Fruit fly (Drosophila melanogaster): ENCODE measurements around the gene CG14689.

Gene CG14689

DNA sequence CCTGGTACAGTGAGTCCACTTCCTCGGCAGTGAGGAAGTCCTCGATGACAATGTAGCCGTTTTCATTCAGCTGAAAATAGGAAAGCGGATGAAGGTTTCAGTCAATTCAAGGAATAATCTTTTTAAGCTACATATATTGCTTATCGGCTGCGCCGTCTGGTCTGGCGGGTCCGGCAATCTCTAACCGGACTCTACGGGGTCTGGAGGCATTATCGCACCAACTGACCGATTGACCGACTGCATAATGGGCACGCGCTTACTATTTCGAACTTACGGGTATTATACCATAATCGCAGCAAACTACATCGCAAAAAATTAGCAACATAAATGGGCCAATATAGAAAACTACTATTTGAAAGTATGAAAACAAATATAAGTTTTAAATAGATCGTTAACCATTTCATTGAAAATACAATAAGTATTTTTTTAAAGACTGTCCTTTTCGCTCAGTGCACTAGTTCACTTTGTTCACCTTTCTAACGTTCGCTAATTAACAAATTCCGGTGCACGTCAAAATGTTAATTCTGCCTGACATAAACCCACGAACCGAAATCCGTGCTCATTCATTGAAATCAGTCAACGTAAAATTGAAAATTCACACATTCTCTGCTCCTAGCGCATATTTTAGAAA is 32.0 kb downstream of the CG14689 start (continued):
- peak; percentile 38; the same call in 1 of the 2 replicates for TF ChIP-seq Ada2b (GFP tag; IDR thresholded peaks at IDR 0.05)
- TF ChIP-seq peb (GFP tag; IDR thresholded peaks at IDR 0.05): no peak
- peak; percentile 57 for TF ChIP-seq Med (GFP tag)
- TF ChIP-seq CG12071 (GFP tag; optimal IDR thresholded peaks at IDR 0.05): no peak
- TF ChIP-seq CG10543 (GFP tag; optimal IDR thresholded peaks at IDR 0.05): no peak
- peak; percentile 30; the same call in 1 of the 2 replicates for TF ChIP-seq CG10366 (GFP tag; IDR thresholded peaks at IDR 0.05)
- TF ChIP-seq CG14050 (GFP tag; IDR thresholded peaks at IDR 0.05): no peak
- TF ChIP-seq usp (GFP tag; optimal IDR thresholded peaks at IDR 0.05): no peak
- no peak for TF ChIP-seq lab (GFP tag; optimal IDR thresholded peaks at IDR 0.05)
- no peak for TF ChIP-seq tin (GFP tag; optimal IDR thresholded peaks at IDR 0.05)
- no peak for TF ChIP-seq CG31388 (GFP tag; optimal IDR thresholded peaks at IDR 0.05)
- TF ChIP-seq trh (GFP tag; optimal IDR thresholded peaks at IDR 0.05): no peak
- TF ChIP-seq p53 (GFP tag; optimal IDR thresholded peaks at IDR 0.05): no peak
- no peak for TF ChIP-seq B-H2 (GFP tag; optimal IDR thresholded peaks at IDR 0.05)
- TF ChIP-seq vvl (GFP tag; IDR thresholded peaks at IDR 0.05): 0 out of 2 replicates have a peak, but pooled peaks have one; percentile 6
- no peak for TF ChIP-seq CG6791 (GFP tag; IDR thresholded peaks at IDR 0.05; ENCODE audit: partially characterized antibody)
- no peak for TF ChIP-seq bcd (GFP tag; optimal IDR thresholded peaks at IDR 0.05)
- no peak for TF ChIP-seq CG4404 (GFP tag; IDR thresholded peaks at IDR 0.05)
- TF ChIP-seq Dbx (GFP tag; IDR thresholded peaks at IDR 0.05): 0 out of 3 replicates have a peak, but pooled peaks have one; percentile 27
- no peak for TF ChIP-seq CG8089 (GFP tag; optimal IDR thresholded peaks at IDR 0.05)
- TF ChIP-seq ATbp (GFP tag; optimal IDR thresholded peaks at IDR 0.05): peak; percentile 17
- TF ChIP-seq Dp (GFP tag; optimal IDR thresholded peaks at IDR 0.05): no peak
- TF ChIP-seq twi (tag; optimal IDR thresholded peaks at IDR 0.05): no peak
- no peak for TF ChIP-seq MBD-R2 (GFP tag; IDR thresholded peaks at IDR 0.05)
- TF ChIP-seq CG8924 (tag; optimal IDR thresholded peaks at IDR 0.05): peak; percentile 21
- TF ChIP-seq CG7987 (GFP tag; optimal IDR thresholded peaks at IDR 0.05): no peak
- no peak for TF ChIP-seq NC2α (GFP tag; optimal IDR thresholded peaks at IDR 0.05)
- no peak for TF ChIP-seq CG12104 (GFP tag; optimal IDR thresholded peaks at IDR 0.05)
- no peak for TF ChIP-seq CG1233 (GFP tag; optimal IDR thresholded peaks at IDR 0.05)
- TF ChIP-seq CG7556 (GFP tag; optimal IDR thresholded peaks at IDR 0.05): no peak
- peak; percentile 24 for TF ChIP-seq CG15269 (tag; optimal IDR thresholded peaks at IDR 0.05)
- TF ChIP-seq Pdp1 (GFP tag; optimal IDR thresholded peaks at IDR 0.05): peak in 1 of 2 experiments; percentile 67
- no peak for TF ChIP-seq CG11085 (GFP tag; IDR thresholded peaks at IDR 0.05)
- no peak for TF ChIP-seq zf30C (GFP tag; optimal IDR thresholded peaks at IDR 0.05)
- no peak for TF ChIP-seq CG14014 (GFP tag; IDR thresholded peaks at IDR 0.05)
- TF ChIP-seq tll (GFP tag; optimal IDR thresholded peaks at IDR 0.05): no peak
- TF ChIP-seq esg (GFP tag; conservative IDR thresholded peaks at IDR 0.05): 0 out of 2 replicates have a peak, but pooled peaks have one; percentile 7
- TF ChIP-seq eyg (GFP tag; optimal IDR thresholded peaks at IDR 0.05): no peak
- no peak for TF ChIP-seq CG31224 (GFP tag; IDR thresholded peaks at IDR 0.05)
- no peak for TF ChIP-seq az2 (GFP tag; optimal IDR thresholded peaks at IDR 0.05)
- no peak for TF ChIP-seq wdn (GFP tag; IDR thresholded peaks at IDR 0.05)
- no peak for TF ChIP-seq CG12659 (GFP tag; optimal IDR thresholded peaks at IDR 0.05)
- TF ChIP-seq jing (GFP tag; optimal IDR thresholded peaks at IDR 0.05): no peak
- peak; percentile 44 for TF ChIP-seq slbo (GFP tag; IDR thresholded peaks at IDR 0.05)
- peak in 1 of 2 experiments; percentile 3 for TF ChIP-seq Hr78 (GFP tag; optimal IDR thresholded peaks at IDR 0.05)
- TF ChIP-seq CG12744 (GFP tag; optimal IDR thresholded peaks at IDR 0.05): no peak
- TF ChIP-seq Ptx1 (GFP tag; IDR thresholded peaks at IDR 0.05): peak; percentile 25; the same call in 1 of the 2 replicates
- TF ChIP-seq CG6654 (GFP tag; optimal IDR thresholded peaks at IDR 0.05): no peak
- peak; percentile 56 for TF ChIP-seq row (GFP tag; IDR thresholded peaks at IDR 0.05)
- TF ChIP-seq CG2712 (tag; optimal IDR thresholded peaks at IDR 0.05): peak; percentile 22

Data from whole organism, embryonic.